Worm (Caenorhabditis elegans) whole organism, early embryonic: ENCODE data around the gene lon-2.

Experiments used
- B0310.2 ChIP-seq: sonication (generic microtip); optimal IDR thresholded peaks from 2 replicates; lab custom pipeline; 2016; ENCODE audit warnings: mild to moderate bottlenecking, missing genetic modification characterization, missing compliant biosample characterization
- F13C5.2 ChIP-seq: sonication (generic microtip); optimal IDR thresholded peaks from 2 replicates; lab custom pipeline; 2017; ENCODE audit warnings: mild to moderate bottlenecking, missing genetic modification characterization, inconsistent platforms, missing compliant biosample characterization
- aly-1 ChIP-seq: sonication (generic microtip); optimal IDR thresholded peaks from 2 replicates; lab custom pipeline; 2016; ENCODE audit warnings: missing genetic modification characterization, missing compliant biosample characterization
- ama-1 ChIP-seq: fragments of 150-350 bp; optimal IDR thresholded peaks from 2 replicates; lab custom pipeline; 2014
- ceh-13 ChIP-seq: fragments of 200-800 bp; sonication (Bioruptor generic); optimal IDR thresholded peaks from 2 replicates; lab custom pipeline; 2018; ENCODE audit warnings: mild to moderate bottlenecking, missing genetic modification characterization, missing compliant biosample characterization
- ceh-36 ChIP-seq: sonication (generic microtip); optimal IDR thresholded peaks from 2 replicates; lab custom pipeline; 2016; ENCODE audit warnings: missing genetic modification characterization, inconsistent platforms, missing compliant biosample characterization
- ets-7 ChIP-seq: sonication (generic microtip); optimal IDR thresholded peaks from 2 replicates; lab custom pipeline; 2016; ENCODE audit warnings: missing genotype, missing genetic modification characterization, missing compliant biosample characterization
- flt-1 ChIP-seq: fragments of 200-800 bp; sonication (Bioruptor generic); IDR thresholded peaks from 2 replicates; pipeline ENCODE4 v1.3.6; 2022; ENCODE audit warnings: missing genetic modification characterization, missing compliant biosample characterization
- hmbx-1 ChIP-seq: sonication (generic microtip); optimal IDR thresholded peaks from 2 replicates; lab custom pipeline; 2016; ENCODE audit warnings: mild to moderate bottlenecking, missing genetic modification characterization, missing compliant biosample characterization
- hmg-4 ChIP-seq: fragments of 200-800 bp; sonication (Bioruptor generic); optimal IDR thresholded peaks from 2 replicates; lab custom pipeline; 2018; ENCODE audit warnings: mild to moderate bottlenecking, missing genetic modification characterization, missing compliant biosample characterization
- hnd-1 ChIP-seq: sonication (generic microtip); optimal IDR thresholded peaks from 2 replicates; lab custom pipeline; 2016; ENCODE audit warnings: missing genetic modification characterization, missing compliant biosample characterization
- pes-1 ChIP-seq: fragments of 200-800 bp; sonication (Bioruptor generic); IDR thresholded peaks from 2 replicates; pipeline ENCODE4 v1.3.6; 2022; ENCODE audit warnings: missing genetic modification reagents, missing genetic modification characterization, missing compliant biosample characterization
- scrt-1 ChIP-seq: fragments of 200-800 bp; sonication (Bioruptor generic); IDR thresholded peaks from 2 replicates; pipeline ENCODE4 v1.3.6; 2022; ENCODE audit warnings: missing genetic modification characterization, missing compliant biosample characterization
- sea-1 ChIP-seq: fragments of 200-800 bp; sonication (Bioruptor generic); conservative IDR thresholded peaks from 2 replicates; pipeline ENCODE4 v1.3.6; 2022; ENCODE audit warnings: missing genetic modification characterization, missing compliant biosample characterization
- tbx-11 ChIP-seq: fragments of 200-800 bp; sonication (Bioruptor generic); IDR thresholded peaks from 2 replicates; pipeline ENCODE4 v1.3.6; 2022; ENCODE audit warnings: missing genetic modification characterization, missing compliant biosample characterization
- tbx-37 ChIP-seq: fragments of 200-800 bp; sonication (Bioruptor generic); conservative IDR thresholded peaks from 2 replicates; pipeline ENCODE4 v1.3.6; 2022; ENCODE audit warnings: missing genetic modification reagents, missing genetic modification characterization, missing compliant biosample characterization
- tra-4 ChIP-seq: sonication (generic microtip); optimal IDR thresholded peaks from 2 replicates; lab custom pipeline; 2017; ENCODE audit warnings: missing genetic modification characterization, missing compliant biosample characterization

Gene lon-2

ce11 chrX:4711698-4712329, 37.1 kb downstream of the lon-2 start, which contains the start of the genes dnj-14 and glit-1:
TSS of gene dnj-14 (minus strand) at chrX:4711748.
TSS of gene glit-1 (plus strand) at chrX:4712279.
- TF ChIP-seq scrt-1 (GFP tag; lab: Robert Waterston, UW) (0 out of 2 replicates have a peak, but pooled peaks have one; percentile 18), hmg-4 (GFP tag; lab: Kevin White, UChicago) (peak; percentile 80), aly-1 (tag; lab: Kevin White, UChicago) (peak; percentile 23), hmbx-1 (tag; lab: Kevin White, UChicago) (no peak), ceh-13 (GFP tag; lab: Kevin White, UChicago) (no peak), flt-1 (peak; percentile 46; the same call in 1 of the 2 replicates), sea-1 (GFP tag; lab: Robert Waterston, UW) (peak; percentile 63; the same call in 1 of the 2 replicates), F13C5.2 (peak; percentile 55), pes-1 (GFP tag; lab: Robert Waterston, UW) (no peak)

ce11 chrX:4706755-4707226, 42.1 kb downstream of the lon-2 start, which contains the start of gene dhhc-10:
TSS of gene dhhc-10 (plus strand) at chrX:4707176.
- TF ChIP-seq F13C5.2 (peak; percentile 47), ets-7 (tag; lab: Kevin White, UChicago) (no peak)

- no peak for TF ChIP-seq ceh-36 (tag; lab: Kevin White, UChicago)
- TF ChIP-seq tbx-11 (GFP tag; lab: Robert Waterston, UW), result no peak
- TF ChIP-seq hmg-4 (GFP tag; lab: Kevin White, UChicago), result no peak
- TF ChIP-seq flt-1, result no peak
- no peak for TF ChIP-seq tra-4 (tag; lab: Kevin White, UChicago)
- no peak for TF ChIP-seq F13C5.2
Measured at ce11 chrX:4705666-4706065, 43.2 kb downstream of the lon-2 start.

- TF ChIP-seq hmbx-1 (tag; lab: Kevin White, UChicago) (no peak), aly-1 (tag; lab: Kevin White, UChicago) (no peak), flt-1 (no peak), tbx-37 (GFP tag; lab: Robert Waterston, UW) (no peak), scrt-1 (GFP tag; lab: Robert Waterston, UW) (no peak), F13C5.2 (no peak), tbx-11 (GFP tag; lab: Robert Waterston, UW) (no peak), hnd-1 (tag; lab: Kevin White, UChicago) (no peak), pes-1 (GFP tag; lab: Robert Waterston, UW) (no peak), ets-7 (tag; lab: Kevin White, UChicago) (no peak), ama-1 (lab: Kevin White, UChicago) (no peak), B0310.2 (no peak)
Measured at ce11 chrX:4704877-4705276, 44.0 kb downstream of the lon-2 start, which contains the start of gene aqp-8. TSS of gene aqp-8 (minus strand) at chrX:4704977.

- TF ChIP-seq hmg-4 (GFP tag; lab: Kevin White, UChicago), result no peak
- TF ChIP-seq ama-1 (lab: Kevin White, UChicago), result no peak
- no peak for TF ChIP-seq scrt-1 (GFP tag; lab: Robert Waterston, UW)
- no peak for TF ChIP-seq ceh-13 (GFP tag; lab: Kevin White, UChicago)
- no peak for TF ChIP-seq hnd-1 (tag; lab: Kevin White, UChicago)
- TF ChIP-seq B0310.2, result no peak
- TF ChIP-seq tbx-11 (GFP tag; lab: Robert Waterston, UW), result no peak
- TF ChIP-seq hmbx-1 (tag; lab: Kevin White, UChicago), result no peak
- TF ChIP-seq sea-1 (GFP tag; lab: Robert Waterston, UW), result no peak
- TF ChIP-seq F13C5.2, result no peak
- TF ChIP-seq tra-4 (tag; lab: Kevin White, UChicago), result no peak
- TF ChIP-seq tbx-37 (GFP tag; lab: Robert Waterston, UW), result no peak
- no peak for TF ChIP-seq ceh-36 (tag; lab: Kevin White, UChicago)
- no peak for TF ChIP-seq pes-1 (GFP tag; lab: Robert Waterston, UW)
- TF ChIP-seq ets-7 (tag; lab: Kevin White, UChicago), result no peak
Measured at ce11 chrX:4700083-4700482, 48.8 kb downstream of the lon-2 start.

- TF ChIP-seq tra-4 (tag; lab: Kevin White, UChicago), result no peak
- peak; percentile 47 for TF ChIP-seq hmg-4 (GFP tag; lab: Kevin White, UChicago)
- TF ChIP-seq sea-1 (GFP tag; lab: Robert Waterston, UW), result no peak
- peak; percentile 28 for TF ChIP-seq F13C5.2
- TF ChIP-seq ets-7 (tag; lab: Kevin White, UChicago), result no peak
- TF ChIP-seq tbx-11 (GFP tag; lab: Robert Waterston, UW), result no peak
- no peak for TF ChIP-seq flt-1
- TF ChIP-seq ceh-36 (tag; lab: Kevin White, UChicago), result no peak
Measured at ce11 chrX:4699411-4700050, 49.4 kb downstream of the lon-2 start, which contains the start of gene hyl-2. TSS of gene hyl-2 (minus strand) at chrX:4699461.

ce11 chrX:4698271-4698670, 50.6 kb downstream of the lon-2 start:
- TF ChIP-seq F13C5.2 (no peak), pes-1 (GFP tag; lab: Robert Waterston, UW) (no peak), aly-1 (tag; lab: Kevin White, UChicago) (no peak), ama-1 (lab: Kevin White, UChicago) (no peak), tbx-37 (GFP tag; lab: Robert Waterston, UW) (no peak), flt-1 (no peak), tbx-11 (GFP tag; lab: Robert Waterston, UW) (no peak), hmg-4 (GFP tag; lab: Kevin White, UChicago) (no peak), ceh-13 (GFP tag; lab: Kevin White, UChicago) (no peak), ceh-36 (tag; lab: Kevin White, UChicago) (no peak), ets-7 (tag; lab: Kevin White, UChicago) (no peak), hmbx-1 (tag; lab: Kevin White, UChicago) (no peak), hnd-1 (tag; lab: Kevin White, UChicago) (no peak), sea-1 (GFP tag; lab: Robert Waterston, UW) (no peak), scrt-1 (GFP tag; lab: Robert Waterston, UW) (no peak), tra-4 (tag; lab: Kevin White, UChicago) (no peak), B0310.2 (no peak)
